Worm (Caenorhabditis elegans) whole organism, L3 larva: ENCODE measurements around the gene irld-51.
A peak's percentile ranks its signal among the peaks of the same experiment; 100 is the strongest.

Experiments
- ZK546.5 ChIP-seq: sonication (generic microtip); optimal IDR thresholded peaks from 2 replicates; lab custom pipeline; 2017; ENCODE audit warnings: missing biosample characterization, missing genetic modification characterization
- ceh-28 ChIP-seq: fragments of 150-350 bp; optimal IDR thresholded peaks from 2 replicates; lab custom pipeline; 2014; ENCODE audit warnings: missing biosample characterization, missing genetic modification reagents, missing genetic modification characterization
- ceh-9 ChIP-seq: sonication (generic microtip); optimal IDR thresholded peaks from 2 replicates; lab custom pipeline; 2018; ENCODE audit warnings: missing biosample characterization, missing genetic modification characterization
- daf-12 ChIP-seq: fragments of 150-350 bp; optimal IDR thresholded peaks from 2 replicates; lab custom pipeline; 2014; ENCODE audit warnings: missing biosample characterization, missing genetic modification reagents, missing genetic modification characterization
- egl-5 ChIP-seq: fragments of 150-350 bp; optimal IDR thresholded peaks from 2 replicates; lab custom pipeline; 2017; ENCODE audit warnings: missing biosample characterization, missing genetic modification reagents, missing genetic modification characterization, inconsistent platforms
- elt-2 ChIP-seq: sonication (generic microtip); optimal IDR thresholded peaks from 2 replicates; lab custom pipeline; 2016; ENCODE audit warnings: missing genetic modification reagents, mild to moderate bottlenecking, missing genetic modification characterization, missing compliant biosample characterization
- elt-3 ChIP-seq, 3 experiments: fragments of 150-350 bp in 1 of 3; sonication (generic microtip) in 2 of 3; optimal IDR thresholded peaks; 2 replicates in 2 of 3; 4 replicates in 1 of 3; lab custom pipeline; 2014 to 2017; ENCODE audit warnings: missing biosample characterization in 3 of 3, missing genetic modification characterization in 3 of 3
- fkh-2 ChIP-seq: fragments of 150-350 bp; optimal IDR thresholded peaks from 2 replicates; lab custom pipeline; 2014; ENCODE audit warnings: missing biosample characterization, missing genetic modification reagents, missing genetic modification characterization
- hmg-11 ChIP-seq: sonication (generic microtip); optimal IDR thresholded peaks from 2 replicates; lab custom pipeline; 2016; ENCODE audit warnings: missing genetic modification characterization, missing compliant biosample characterization
- jun-1 ChIP-seq: fragments of 150-350 bp; optimal IDR thresholded peaks from 2 replicates; lab custom pipeline; 2014; ENCODE audit warnings: missing biosample characterization, missing genetic modification reagents, missing genetic modification characterization
- lin-15B ChIP-seq: fragments of 150-350 bp; optimal IDR thresholded peaks from 2 replicates; lab custom pipeline; 2014; ENCODE audit warnings: missing biosample characterization, missing genetic modification characterization
- mml-1 ChIP-seq: fragments of 150-350 bp; sonication (generic microtip); optimal IDR thresholded peaks from 3 replicates; lab custom pipeline; 2014; ENCODE audit warnings: missing biosample characterization, missing genetic modification characterization
- nhr-12 ChIP-seq: fragments of 150-350 bp; optimal IDR thresholded peaks from 2 replicates; lab custom pipeline; 2014; ENCODE audit warnings: missing biosample characterization, missing genetic modification characterization
- nhr-23 ChIP-seq: fragments of 150-350 bp; optimal IDR thresholded peaks from 2 replicates; lab custom pipeline; 2014; ENCODE audit warnings: missing biosample characterization, missing genetic modification reagents, missing genetic modification characterization
- nhr-28 ChIP-seq: fragments of 150-350 bp; optimal IDR thresholded peaks from 2 replicates; lab custom pipeline; 2014; ENCODE audit warnings: missing biosample characterization, missing genetic modification characterization
- nhr-43 ChIP-seq: sonication (generic microtip); optimal IDR thresholded peaks from 2 replicates; lab custom pipeline; 2016; ENCODE audit warnings: mild to moderate bottlenecking, missing genetic modification characterization, missing compliant biosample characterization; ENCODE audit not compliant: poor library complexity, severe bottlenecking
- nhr-67 ChIP-seq: fragments of 150-350 bp; optimal IDR thresholded peaks from 2 replicates; lab custom pipeline; 2014; ENCODE audit warnings: missing biosample characterization, missing genetic modification characterization
- nhr-76 ChIP-seq: fragments of 150-350 bp; sonication (generic microtip); optimal IDR thresholded peaks from 5 replicates; lab custom pipeline; 2014; ENCODE audit warnings: missing biosample characterization, missing genetic modification characterization
- pha-4 ChIP-seq: fragments of 150-350 bp; optimal IDR thresholded peaks from 2 replicates; lab custom pipeline; 2014; ENCODE audit warnings: missing biosample characterization, missing genetic modification reagents, missing genetic modification characterization
- sea-2 ChIP-seq: fragments of 150-350 bp; sonication (generic microtip); optimal IDR thresholded peaks from 4 replicates; lab custom pipeline; 2014; ENCODE audit warnings: missing biosample characterization, missing genetic modification reagents, missing genetic modification characterization
- skn-1 ChIP-seq: fragments of 150-350 bp; optimal IDR thresholded peaks from 2 replicates; lab custom pipeline; 2014; ENCODE audit warnings: missing biosample characterization, missing genetic modification characterization
- snpc-4 ChIP-seq: fragments of 150-350 bp; optimal IDR thresholded peaks from 2 replicates; lab custom pipeline; 2014; ENCODE audit warnings: missing biosample characterization, missing genetic modification characterization
- tbx-2 ChIP-seq: sonication (generic microtip); optimal IDR thresholded peaks from 2 replicates; lab custom pipeline; 2016; ENCODE audit warnings: mild to moderate bottlenecking, missing genetic modification characterization, missing compliant biosample characterization
- unc-62 ChIP-seq: fragments of 150-350 bp; sonication (generic microtip); optimal IDR thresholded peaks from 4 replicates; lab custom pipeline; 2014; ENCODE audit warnings: missing biosample characterization, missing genetic modification reagents, missing genetic modification characterization
- zag-1 ChIP-seq: fragments of 150-350 bp; optimal IDR thresholded peaks from 2 replicates; lab custom pipeline; 2014; ENCODE audit warnings: missing biosample characterization, missing genetic modification characterization
- ztf-4 ChIP-seq: fragments of 150-350 bp; optimal IDR thresholded peaks from 2 replicates; lab custom pipeline; 2014; ENCODE audit warnings: missing biosample characterization, missing genetic modification characterization

irld-51 gene

DNA sequence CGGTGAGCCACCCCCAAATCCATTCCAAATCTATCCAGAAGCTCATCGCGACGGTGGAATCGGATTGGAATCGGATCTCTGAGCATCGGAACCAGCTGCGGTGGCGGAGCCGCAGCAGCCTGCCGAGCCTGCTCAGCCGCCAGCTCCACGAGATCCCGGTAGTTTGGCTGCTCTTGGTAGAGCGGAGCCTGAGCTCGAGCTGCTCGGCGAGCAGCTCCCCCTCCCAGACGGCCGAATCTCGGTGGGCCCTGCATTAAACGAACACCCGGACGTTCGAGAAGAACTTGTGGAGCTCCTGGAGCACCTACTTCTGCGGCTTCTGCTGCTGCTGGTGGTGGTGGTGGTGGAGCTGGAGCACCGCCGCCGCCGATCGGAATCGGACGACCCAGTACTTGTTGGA, 48.8 kb downstream of the irld-51 start:
- TF ChIP-seq nhr-43 (tag; lab: Kevin White, UChicago) (no peak), nhr-67 (no peak), skn-1 (no peak), jun-1 (no peak), daf-12 (no peak), tbx-2 (no peak), nhr-12 (tag; lab: Kevin White, UChicago) (no peak), sea-2 (no peak), unc-62 (GFP tag; lab: Kevin White, UChicago) (no peak)
- TF ChIP-seq, all 47 proteins: peak for 0

- no peak for TF ChIP-seq egl-5 (tag; lab: Kevin White, UChicago)
- no peak for TF ChIP-seq nhr-28 (tag; lab: Kevin White, UChicago)
- TF ChIP-seq nhr-23 = no peak
- TF ChIP-seq elt-2 (tag; lab: Kevin White, UChicago) = no peak
- peak; percentile 92 for TF ChIP-seq ceh-28 (tag; lab: Kevin White, UChicago)
- TF ChIP-seq snpc-4 = no peak
- TF ChIP-seq hmg-11 (tag; lab: Kevin White, UChicago) = no peak
Measured at ce11 chrII:2901158-2901557, 51.4 kb downstream of the irld-51 start.

DNA sequence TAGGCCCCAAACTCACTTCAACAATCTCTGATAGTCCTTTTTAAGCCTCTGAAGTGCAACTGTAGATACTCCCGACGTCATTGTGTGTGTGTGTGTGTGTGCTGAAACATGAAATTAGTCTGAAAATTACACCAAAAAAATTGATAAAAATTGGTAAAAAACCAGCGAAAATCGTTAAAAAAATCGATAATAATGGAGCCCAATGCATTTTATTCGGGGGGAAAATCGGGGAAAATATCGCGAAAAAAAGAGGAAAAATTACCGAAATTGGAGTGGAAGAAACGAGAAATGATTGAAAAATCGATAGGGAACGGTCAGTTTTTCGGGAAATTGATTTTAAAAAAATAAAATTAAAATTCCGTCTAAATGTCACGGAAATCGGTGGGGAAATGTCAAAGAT, 52.3 kb downstream of the irld-51 start, which contains the start of gene ubc-26:
TSS of gene ubc-26 (minus strand) at position 101 of the 400 bp plus-strand sequence.
- no peak for TF ChIP-seq ztf-4 (tag; lab: Kevin White, UChicago)
- TF ChIP-seq ceh-9 (tag; lab: Kevin White, UChicago) = no peak
- no peak for TF ChIP-seq fkh-2 (tag; lab: Kevin White, UChicago)
- no peak for TF ChIP-seq nhr-76 (tag; lab: Kevin White, UChicago)
- TF ChIP-seq lin-15B (tag; lab: Kevin White, UChicago) = no peak
- TF ChIP-seq hmg-11 (tag; lab: Kevin White, UChicago) = no peak
- TF ChIP-seq skn-1 = no peak
- TF ChIP-seq unc-62 (GFP tag; lab: Kevin White, UChicago) = no peak
- TF ChIP-seq sea-2 = no peak
- TF ChIP-seq elt-3 (tag; optimal IDR thresholded peaks at IDR 0.05; lab: Kevin White, UChicago) = no peak
- TF ChIP-seq ceh-28 (tag; lab: Kevin White, UChicago) = no peak
- no peak for TF ChIP-seq ZK546.5
- no peak for TF ChIP-seq nhr-12 (tag; lab: Kevin White, UChicago)
- TF ChIP-seq mml-1 (tag; lab: Kevin White, UChicago) = no peak
- no peak for TF ChIP-seq zag-1 (tag; lab: Kevin White, UChicago)
- no peak for TF ChIP-seq egl-5 (tag; lab: Kevin White, UChicago)
- TF ChIP-seq pha-4 = no peak
